Worm (Caenorhabditis elegans) whole organism, L2 larva: ENCODE data around the gene T07C12.10.

Source experiments
- elt-3 ChIP-seq: sonication (generic microtip); optimal IDR thresholded peaks from 2 replicates; lab custom pipeline; 2017; ENCODE audit warnings: missing biosample characterization, missing genetic modification characterization
- lin-13 ChIP-seq: fragments of 150-350 bp; optimal IDR thresholded peaks from 2 replicates; lab custom pipeline; 2014; ENCODE audit warnings: missing biosample characterization, missing genetic modification reagents, missing genetic modification characterization
- nhr-10 ChIP-seq: sonication (generic microtip); optimal IDR thresholded peaks from 2 replicates; lab custom pipeline; 2017; ENCODE audit warnings: missing biosample characterization, missing genetic modification characterization
- snpc-4 ChIP-seq: fragments of 150-350 bp; optimal IDR thresholded peaks from 2 replicates; lab custom pipeline; 2014; ENCODE audit warnings: missing biosample characterization, missing genetic modification characterization
- unc-55 ChIP-seq: fragments of 150-350 bp; sonication (generic microtip); optimal IDR thresholded peaks from 3 replicates; lab custom pipeline; 2014; ENCODE audit warnings: missing biosample characterization, missing genetic modification reagents, missing genetic modification characterization

Gene T07C12.10

ce11 chrV:9911165-9911564 lies 49.1 kb downstream of the T07C12.10 start:
- no peak for TF ChIP-seq elt-3
- TF ChIP-seq lin-13 (GFP tag; lab: Kevin White, UChicago) = no peak
- no peak for TF ChIP-seq unc-55 (GFP tag; lab: Kevin White, UChicago)
- TF ChIP-seq snpc-4 = no peak
- TF ChIP-seq nhr-10 (tag; lab: Kevin White, UChicago) = no peak
